Worm (Caenorhabditis elegans): ENCODE measurements around the gene ttll-5.

ce11 chrV:11488288-11488687 is 20.6 kb upstream of the ttll-5 start:
- TF ChIP-seq elt-3 (tag; optimal IDR thresholded peaks at IDR 0.05), result no peak
- no peak for TF ChIP-seq zag-1 (tag; optimal IDR thresholded peaks at IDR 0.05)

All from whole organism, L1 larva.